Fruit fly (Drosophila melanogaster) whole organism, adult: Measurements from ENCODE around the gene CG15880.
A peak's percentile ranks its signal among the peaks of the same experiment; 100 is the strongest.

Source experiments
- CG12768 ChIP-seq: fragments of 200-800 bp; sonication (Bioruptor generic); optimal IDR thresholded peaks from 2 replicates; lab custom pipeline; 2017; ENCODE audit warnings: missing biosample characterization, missing genetic modification characterization, mild to moderate bottlenecking, moderate library complexity, missing genetic modification reagents
- CG14711 ChIP-seq: fragments of 200-800 bp; sonication (Bioruptor generic); optimal IDR thresholded peaks from 2 replicates; lab custom pipeline; 2018; ENCODE audit warnings: missing biosample characterization, mild to moderate bottlenecking, missing genetic modification characterization, moderate library complexity
- CG1620 ChIP-seq: fragments of 200-800 bp; sonication (Bioruptor generic); optimal IDR thresholded peaks from 2 replicates; lab custom pipeline; 2016; ENCODE audit warnings: missing biosample characterization, missing genetic modification characterization
- CG33017 ChIP-seq: fragments of 200-800 bp; sonication (Bioruptor generic); optimal IDR thresholded peaks from 2 replicates; lab custom pipeline; 2018; ENCODE audit warnings: missing biosample characterization, mild to moderate bottlenecking, missing genetic modification characterization, moderate library complexity
- CG5204 ChIP-seq: fragments of 200-800 bp; sonication (Bioruptor generic); optimal IDR thresholded peaks from 2 replicates; lab custom pipeline; 2016; ENCODE audit warnings: missing biosample characterization, missing genetic modification characterization
- CG7045 ChIP-seq: fragments of 200-800 bp; sonication (Bioruptor generic); optimal IDR thresholded peaks from 2 replicates; lab custom pipeline; 2017; ENCODE audit warnings: missing biosample characterization, mild to moderate bottlenecking, missing genetic modification characterization
- Clk ChIP-seq: fragments of 200-800 bp; sonication (Bioruptor generic); optimal IDR thresholded peaks from 2 replicates; lab custom pipeline; 2017; ENCODE audit warnings: missing biosample characterization, missing genetic modification characterization
- Mnt ChIP-seq: fragments of 200-800 bp; sonication (Bioruptor generic); optimal IDR thresholded peaks from 2 replicates; lab custom pipeline; 2016; ENCODE audit warnings: missing biosample characterization, mild to moderate bottlenecking, missing genetic modification characterization
- cic ChIP-seq: fragments of 200-800 bp; sonication (Bioruptor generic); optimal IDR thresholded peaks from 2 replicates; lab custom pipeline; 2017; ENCODE audit warnings: missing biosample characterization, mild to moderate bottlenecking, missing genetic modification characterization, moderate library complexity
- cnc ChIP-seq, 2 experiments: fragments of >200 bp; optimal IDR thresholded peaks; 2 replicates each; lab custom pipeline; 2017
- kay ChIP-seq: fragments of 200-800 bp; sonication (Bioruptor generic); peaks from one replicate; lab custom pipeline; 2016; ENCODE audit warnings: missing biosample characterization, missing genetic modification characterization, borderline replicate concordance
- pad ChIP-seq: fragments of 200-800 bp; sonication (Bioruptor generic); optimal IDR thresholded peaks from 3 replicates; lab custom pipeline; 2017; ENCODE audit warnings: missing biosample characterization, missing genetic modification characterization, mild to moderate bottlenecking, moderate library complexity, missing genetic modification reagents

DNA sequence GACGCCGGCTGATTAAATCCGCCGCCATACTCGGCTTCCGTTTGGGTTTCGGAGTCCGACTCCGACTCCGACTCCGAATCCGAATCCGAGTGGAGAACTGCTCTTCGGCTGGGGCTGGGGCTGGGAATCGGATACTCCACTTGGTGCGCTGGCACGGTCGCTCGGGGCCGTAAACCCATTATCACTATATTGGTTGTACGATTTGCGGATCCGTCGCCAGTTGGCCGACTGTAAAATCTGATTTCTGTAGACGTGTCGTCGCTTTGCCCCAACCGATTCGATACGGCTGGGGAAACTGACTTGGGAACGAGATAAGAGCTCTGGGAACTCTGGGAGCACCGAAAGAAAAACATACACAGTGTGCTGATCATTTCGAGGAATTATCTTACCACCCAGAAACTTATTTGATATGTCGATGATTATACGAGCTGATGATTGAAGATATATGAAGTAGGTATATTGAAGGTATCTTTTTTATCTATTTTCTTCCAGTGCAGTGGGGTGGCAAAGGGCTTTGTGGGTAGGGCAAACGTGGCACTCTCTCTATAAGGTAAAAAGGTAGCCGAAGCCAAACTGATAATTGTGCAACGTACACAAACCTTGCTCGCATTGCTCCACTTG is 40.3 kb upstream of the CG15880 start:
- no peak for TF ChIP-seq CG12768 (GFP tag; lab: Kevin White, UChicago)
- TF ChIP-seq Mnt (GFP tag; lab: Kevin White, UChicago): peak; percentile 29
- no peak for TF ChIP-seq kay (GFP tag; lab: Kevin White, UChicago)
- TF ChIP-seq CG5204 (GFP tag; lab: Kevin White, UChicago): no peak
- TF ChIP-seq CG1620 (GFP tag; lab: Kevin White, UChicago): no peak
- peak; percentile 10 for TF ChIP-seq pad
- TF ChIP-seq cnc (optimal IDR thresholded peaks at IDR 0.05; lab: Kevin White, UChicago): no peak
- TF ChIP-seq CG7045 (GFP tag; lab: Kevin White, UChicago): no peak
- TF ChIP-seq cic (GFP tag; lab: Kevin White, UChicago): no peak
- peak; percentile 35 for TF ChIP-seq CG14711 (tag; lab: Kevin White, UChicago)
- TF ChIP-seq CG33017 (tag; lab: Kevin White, UChicago): peak; percentile 68
- no peak for TF ChIP-seq Clk (GFP tag; lab: Kevin White, UChicago)
